Worm (Caenorhabditis elegans) whole organism, mixed stage, embryonic: Measurements from ENCODE around the gene Y71H2AM.29.

Experiments used
- flh-1 ChIP-seq: fragments of 200-800 bp; sonication (Bioruptor generic); optimal IDR thresholded peaks from 2 replicates; lab custom pipeline; 2018; ENCODE audit warnings: mild to moderate bottlenecking, missing genetic modification characterization, moderate library complexity, missing compliant biosample characterization
- snpc-4 ChIP-seq: fragments of 150-350 bp; optimal IDR thresholded peaks from 2 replicates; lab custom pipeline; 2014; ENCODE audit warnings: missing biosample characterization, missing genetic modification characterization
- unc-39 ChIP-seq: fragments of 150-350 bp; optimal IDR thresholded peaks from 2 replicates; lab custom pipeline; 2014; ENCODE audit warnings: missing biosample characterization, missing genetic modification characterization
- unc-62 ChIP-seq: fragments of 150-350 bp; optimal IDR thresholded peaks from 2 replicates; lab custom pipeline; 2014; ENCODE audit warnings: missing biosample characterization, missing genetic modification reagents, missing genetic modification characterization

- TF ChIP-seq unc-39 (tag; lab: Kevin White, UChicago), result no peak
- TF ChIP-seq snpc-4, result no peak
- no peak for TF ChIP-seq unc-62 (GFP tag; lab: Kevin White, UChicago)
- TF ChIP-seq flh-1, result no peak
Measured at ce11 chrIII:2868416-2868815, 35.8 kb downstream of the Y71H2AM.29 start.
